Fruit fly (Drosophila melanogaster) whole organism: ENCODE results near the gene Ttc30.

ENCODE experiments used
- CG8478 ChIP-seq: fragments of >200 bp; optimal IDR thresholded peaks from 2 replicates; lab custom pipeline; 2018; ENCODE audit warnings: inconsistent platforms
- Dll ChIP-seq: fragments of >200 bp; optimal IDR thresholded peaks from 2 replicates; lab custom pipeline; 2017
- EcR ChIP-seq, 2 experiments: fragments of >200 bp; optimal IDR thresholded peaks; 2 replicates each; lab custom pipeline; 2017; ENCODE audit warnings: missing biosample characterization in 2 of 2, missing genetic modification characterization in 2 of 2, missing genetic modification reagents in 2 of 2
- pan ChIP-seq: fragments of >200 bp; optimal IDR thresholded peaks from 2 replicates; lab custom pipeline; 2017
- psq ChIP-seq: fragments of >200 bp; optimal IDR thresholded peaks from 2 replicates; lab custom pipeline; 2017
- usp ChIP-seq: fragments of >200 bp; optimal IDR thresholded peaks from 2 replicates; lab custom pipeline; 2017; ENCODE audit warnings: missing biosample characterization, missing genetic modification characterization, mixed read lengths

The Ttc30 gene

dm6 chr2L:13135929-13136328 lies 29.3 kb downstream of the Ttc30 start:
- no peak for TF ChIP-seq EcR (GFP tag; optimal IDR thresholded peaks at IDR 0.05; lab: Kevin White, UChicago)
- no peak for TF ChIP-seq pan (lab: Kevin White, UChicago)
- TF ChIP-seq CG8478 (lab: Kevin White, UChicago) = no peak
- no peak for TF ChIP-seq psq
- no peak for TF ChIP-seq usp (GFP tag; lab: Kevin White, UChicago)
- TF ChIP-seq Dll = no peak

- TF ChIP-seq CG8478 (lab: Kevin White, UChicago) = no peak
- TF ChIP-seq EcR (GFP tag; optimal IDR thresholded peaks at IDR 0.05; lab: Kevin White, UChicago) = no peak
- TF ChIP-seq usp (GFP tag; lab: Kevin White, UChicago) = no peak
- TF ChIP-seq pan (lab: Kevin White, UChicago) = no peak
- no peak for TF ChIP-seq psq
- TF ChIP-seq Dll = no peak
Measured at dm6 chr2L:13140891-13141290, 34.3 kb downstream of the Ttc30 start.

dm6 chr2L:13142803-13143202 lies 36.2 kb downstream of the Ttc30 start, which contains the start of gene CG9928:
Gene CG9928, minus strand, starts transcription at chr2L:13142903.
- no peak for TF ChIP-seq CG8478 (lab: Kevin White, UChicago)
- no peak for TF ChIP-seq usp (GFP tag; lab: Kevin White, UChicago)
- no peak for TF ChIP-seq psq
- no peak for TF ChIP-seq pan (lab: Kevin White, UChicago)

- TF ChIP-seq usp (GFP tag; lab: Kevin White, UChicago) (no peak), Dll (no peak), CG8478 (lab: Kevin White, UChicago) (no peak), EcR (GFP tag; optimal IDR thresholded peaks at IDR 0.05; lab: Kevin White, UChicago) (no peak), pan (lab: Kevin White, UChicago) (no peak), psq (no peak)
Measured at dm6 chr2L:13143522-13143921, 36.9 kb downstream of the Ttc30 start, which contains the start of gene CG16978. Gene CG16978, minus strand, starts transcription at chr2L:13143622.

dm6 chr2L:13145035-13145683 lies 38.6 kb downstream of the Ttc30 start:
- TF ChIP-seq psq (no peak), Dll (no peak), pan (lab: Kevin White, UChicago) (no peak)

- TF ChIP-seq CG8478 (lab: Kevin White, UChicago) (no peak), usp (GFP tag; lab: Kevin White, UChicago) (no peak), EcR (GFP tag; optimal IDR thresholded peaks at IDR 0.05; lab: Kevin White, UChicago) (no peak), Dll (no peak), psq (no peak), pan (lab: Kevin White, UChicago) (no peak)
Measured at dm6 chr2L:13146254-13146653, 39.6 kb downstream of the Ttc30 start.

- TF ChIP-seq CG8478 (lab: Kevin White, UChicago) (no peak), Dll (no peak), psq (no peak), pan (lab: Kevin White, UChicago) (no peak)
Measured at dm6 chr2L:13154313-13154712, 47.7 kb downstream of the Ttc30 start.

- TF ChIP-seq usp (GFP tag; lab: Kevin White, UChicago) = no peak
Measured at dm6 chr2L:13156349-13156748, 49.7 kb downstream of the Ttc30 start.

- TF ChIP-seq psq (no peak), EcR (GFP tag; optimal IDR thresholded peaks at IDR 0.05; lab: Kevin White, UChicago) (no peak), Dll (no peak), pan (lab: Kevin White, UChicago) (no peak), CG8478 (lab: Kevin White, UChicago) (no peak), usp (GFP tag; lab: Kevin White, UChicago) (no peak)
Measured at dm6 chr2L:13157903-13158302, 51.3 kb downstream of the Ttc30 start.

- no peak for TF ChIP-seq EcR (GFP tag; optimal IDR thresholded peaks at IDR 0.05; lab: Kevin White, UChicago)
- TF ChIP-seq usp (GFP tag; lab: Kevin White, UChicago) = no peak
- TF ChIP-seq psq = no peak
- TF ChIP-seq pan (lab: Kevin White, UChicago) = no peak
- TF ChIP-seq CG8478 (lab: Kevin White, UChicago) = no peak
- TF ChIP-seq Dll = no peak
Measured at dm6 chr2L:13158510-13158909, 51.9 kb downstream of the Ttc30 start, which contains the start of gene Pk34A. Gene Pk34A, plus strand, starts transcription at chr2L:13158810.
